Worm (Caenorhabditis elegans) whole organism, young adult: ENCODE measurements around the gene Y54G2A.13.

Source experiments
- B0019.2 ChIP-seq: fragments of 200-800 bp; sonication (Bioruptor generic); conservative IDR thresholded peaks from 2 replicates; pipeline ENCODE4 v1.3.6; 2022; ENCODE audit warnings: missing genetic modification reagents, missing genetic modification characterization, missing compliant biosample characterization
- B0336.3 ChIP-seq: fragments of 200-800 bp; sonication (Bioruptor generic); IDR thresholded peaks from 2 replicates; pipeline ENCODE4 v1.3.6; 2022; ENCODE audit warnings: missing genetic modification characterization, missing compliant biosample characterization
- F10E7.11 ChIP-seq: sonication (generic microtip); optimal IDR thresholded peaks from 2 replicates; lab custom pipeline; 2017; ENCODE audit warnings: mild to moderate bottlenecking, missing genetic modification characterization, moderate library complexity, missing compliant biosample characterization
- F33H1.4 ChIP-seq: fragments of 200-800 bp; sonication (Bioruptor generic); IDR thresholded peaks from 2 replicates; pipeline ENCODE4 v1.3.6; 2022; ENCODE audit warnings: missing genetic modification reagents, missing genetic modification characterization, missing compliant biosample characterization
- Y53G8AR.9 ChIP-seq: fragments of 200-800 bp; sonication (Bioruptor generic); conservative IDR thresholded peaks from 2 replicates; pipeline ENCODE4 v1.3.6; 2022; ENCODE audit warnings: missing genetic modification reagents, missing genetic modification characterization, missing compliant biosample characterization
- aptf-3 ChIP-seq: fragments of 200-800 bp; sonication (Bioruptor generic); IDR thresholded peaks from 2 replicates; pipeline ENCODE4 v1.3.6; 2022; ENCODE audit warnings: missing genetic modification characterization, missing compliant biosample characterization
- attf-3 ChIP-seq: fragments of 200-800 bp; sonication (Bioruptor generic); conservative IDR thresholded peaks from 2 replicates; pipeline ENCODE4 v1.3.6; 2022; ENCODE audit warnings: missing genetic modification reagents, missing genetic modification characterization, missing compliant biosample characterization
- attf-6 ChIP-seq: fragments of 200-800 bp; sonication (Bioruptor generic); IDR thresholded peaks from 2 replicates; pipeline ENCODE4 v1.3.6; 2022; ENCODE audit warnings: missing genetic modification reagents, missing genetic modification characterization, missing compliant biosample characterization
- bed-2 ChIP-seq: fragments of 200-800 bp; sonication (Bioruptor generic); IDR thresholded peaks from 2 replicates; pipeline ENCODE4 v1.3.6; 2022; ENCODE audit warnings: missing genetic modification reagents, missing genetic modification characterization, missing compliant biosample characterization
- dpff-1 ChIP-seq: sonication (generic microtip); optimal IDR thresholded peaks from 2 replicates; lab custom pipeline; 2017; ENCODE audit warnings: mild to moderate bottlenecking, missing genetic modification characterization, missing compliant biosample characterization
- gei-17 ChIP-seq: fragments of 200-800 bp; sonication (Bioruptor generic); optimal IDR thresholded peaks from 2 replicates; lab custom pipeline; 2018; ENCODE audit warnings: mild to moderate bottlenecking, missing genetic modification characterization, missing compliant biosample characterization
- hmg-20 ChIP-seq: fragments of 200-800 bp; sonication (Bioruptor generic); IDR thresholded peaks from 2 replicates; pipeline ENCODE4 v1.3.6; 2022; ENCODE audit warnings: missing genetic modification reagents, missing genetic modification characterization, missing compliant biosample characterization
- hrde-1 ChIP-seq: sonication (generic microtip); optimal IDR thresholded peaks from 2 replicates; lab custom pipeline; 2016; ENCODE audit warnings: missing genetic modification characterization, mild to moderate bottlenecking, missing compliant biosample characterization, moderate library complexity, missing genotype, missing genetic modification reagents, borderline replicate concordance
- lin-40 ChIP-seq: sonication (generic microtip); optimal IDR thresholded peaks from 2 replicates; lab custom pipeline; 2016; ENCODE audit warnings: missing genetic modification characterization, mild to moderate bottlenecking, missing compliant biosample characterization, missing genotype, missing genetic modification reagents
- lir-1 ChIP-seq: fragments of 200-800 bp; sonication (Bioruptor generic); conservative IDR thresholded peaks from 2 replicates; pipeline ENCODE4 v1.3.6; 2022; ENCODE audit warnings: missing genetic modification reagents, missing genetic modification characterization, missing compliant biosample characterization
- madf-3 ChIP-seq: fragments of 200-800 bp; sonication (Bioruptor generic); IDR thresholded peaks from 2 replicates; pipeline ENCODE4 v1.3.6; 2022; ENCODE audit warnings: missing genetic modification reagents, missing genetic modification characterization, missing compliant biosample characterization
- mel-28 ChIP-seq: sonication (generic microtip); optimal IDR thresholded peaks from 2 replicates; lab custom pipeline; 2016; ENCODE audit warnings: borderline replicate concordance, mild to moderate bottlenecking, missing genetic modification characterization, missing compliant biosample characterization
- mes-4 ChIP-seq: sonication (generic microtip); optimal IDR thresholded peaks from 2 replicates; lab custom pipeline; 2016; ENCODE audit warnings: missing genotype, missing genetic modification characterization, missing compliant biosample characterization
- nfya-1 ChIP-seq: sonication (generic microtip); optimal IDR thresholded peaks from 2 replicates; lab custom pipeline; 2017; ENCODE audit warnings: antibody characterized with exemption, missing compliant biosample characterization, missing genetic modification characterization, borderline replicate concordance; ENCODE audit not compliant: insufficient read depth
- nfya-2 ChIP-seq: fragments of 200-800 bp; sonication (Bioruptor generic); IDR thresholded peaks from 2 replicates; pipeline ENCODE4 v1.3.6; 2022; ENCODE audit warnings: missing genetic modification reagents, missing genetic modification characterization, missing compliant biosample characterization
- nhr-120 ChIP-seq: fragments of 200-800 bp; sonication (Bioruptor generic); IDR thresholded peaks from 2 replicates; pipeline ENCODE4 v1.3.6; 2022; ENCODE audit warnings: missing genetic modification characterization, missing compliant biosample characterization
- nhr-27 ChIP-seq: fragments of 200-800 bp; sonication (Bioruptor generic); optimal IDR thresholded peaks from 2 replicates; lab custom pipeline; 2018; ENCODE audit warnings: mild to moderate bottlenecking, missing genetic modification characterization, moderate library complexity, missing compliant biosample characterization
- nhr-80 ChIP-seq: sonication (generic microtip); optimal IDR thresholded peaks from 2 replicates; lab custom pipeline; 2016; ENCODE audit warnings: missing genetic modification characterization, missing compliant biosample characterization
- pha-4 ChIP-seq: fragments of 150-350 bp; sonication (generic microtip); optimal IDR thresholded peaks from 2 replicates; lab custom pipeline; 2014; ENCODE audit warnings: missing biosample characterization, missing genetic modification reagents, missing genetic modification characterization
- rec-8 ChIP-seq, 2 experiments: sonication (generic microtip); optimal IDR thresholded peaks; 2 replicates each; lab custom pipeline; 2016; ENCODE audit warnings: mild to moderate bottlenecking in 2 of 2, missing genetic modification characterization in 2 of 2, missing genetic modification reagents in 2 of 2, missing genotype in 2 of 2, missing biosample characterization in 1 of 2, missing compliant biosample characterization in 1 of 2, moderate library complexity in 1 of 2
- somi-1 ChIP-seq: fragments of 200-800 bp; sonication (Bioruptor generic); optimal IDR thresholded peaks from 2 replicates; lab custom pipeline; 2018; ENCODE audit warnings: mild to moderate bottlenecking, missing genetic modification characterization, missing compliant biosample characterization
- xnd-1 ChIP-seq: sonication (generic microtip); optimal IDR thresholded peaks from 2 replicates; lab custom pipeline; 2016; ENCODE audit warnings: missing genotype, missing genetic modification reagents, missing genetic modification characterization, missing compliant biosample characterization
- ztf-28 ChIP-seq: fragments of 200-800 bp; sonication (Bioruptor generic); IDR thresholded peaks from 2 replicates; pipeline ENCODE4 v1.3.6; 2022; ENCODE audit warnings: missing genetic modification reagents, missing genetic modification characterization, missing compliant biosample characterization

The Y54G2A.13 gene

DNA sequence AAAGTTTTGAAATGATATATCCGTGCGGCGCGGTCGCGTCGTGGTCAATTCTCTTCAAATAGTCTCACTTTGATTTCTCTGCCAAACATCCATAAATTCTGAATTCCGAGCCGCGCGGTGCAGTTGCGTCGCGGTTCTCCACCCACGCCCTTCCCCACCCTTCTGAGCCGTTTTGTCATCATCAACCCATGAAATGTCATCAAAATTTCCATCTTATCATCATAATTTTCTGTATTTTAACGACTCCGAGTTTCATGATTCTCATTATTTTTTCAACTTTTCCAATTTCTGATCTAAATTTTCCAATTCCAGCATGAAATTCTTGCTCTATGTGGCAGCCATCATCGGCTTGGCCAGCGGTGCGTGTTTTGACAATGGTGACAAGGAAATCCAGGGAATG is 22.6 kb upstream of the Y54G2A.13 start, which contains the start of gene clec-84:
TSS of gene clec-84 (plus strand) at position 301 of the 400 bp plus-strand sequence.
- no peak for TF ChIP-seq nhr-27 (tag; lab: Kevin White, UChicago)
- no peak for TF ChIP-seq Y53G8AR.9
- TF ChIP-seq B0019.2 (GFP tag; lab: Robert Waterston, UW) = no peak
- no peak for TF ChIP-seq pha-4 (tag; lab: Kevin White, UChicago)

DNA sequence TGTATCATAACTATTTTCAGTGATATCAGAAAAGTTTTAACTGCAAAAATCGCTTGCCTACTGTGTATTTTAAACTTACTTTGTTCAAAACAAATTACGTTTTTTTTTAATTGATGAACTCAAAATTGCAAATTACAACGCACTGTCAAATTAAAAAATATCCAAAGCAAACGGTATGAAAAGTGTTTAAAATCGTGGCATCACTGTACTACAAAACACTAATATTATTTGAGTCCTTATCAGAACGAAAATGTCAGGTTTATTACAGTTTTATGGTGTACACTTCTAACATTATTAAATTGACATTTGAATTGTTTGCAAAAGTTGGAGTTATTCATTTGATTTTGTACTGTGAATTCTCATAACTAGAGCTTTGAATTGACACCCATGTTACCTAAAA is 21.7 kb upstream of the Y54G2A.13 start, which contains the start of gene clec-83:
TSS of gene clec-83 (minus strand) at position 213 of the 400 bp plus-strand sequence.
- TF ChIP-seq nhr-80 = peak; percentile 62
- TF ChIP-seq aptf-3 = no peak

DNA sequence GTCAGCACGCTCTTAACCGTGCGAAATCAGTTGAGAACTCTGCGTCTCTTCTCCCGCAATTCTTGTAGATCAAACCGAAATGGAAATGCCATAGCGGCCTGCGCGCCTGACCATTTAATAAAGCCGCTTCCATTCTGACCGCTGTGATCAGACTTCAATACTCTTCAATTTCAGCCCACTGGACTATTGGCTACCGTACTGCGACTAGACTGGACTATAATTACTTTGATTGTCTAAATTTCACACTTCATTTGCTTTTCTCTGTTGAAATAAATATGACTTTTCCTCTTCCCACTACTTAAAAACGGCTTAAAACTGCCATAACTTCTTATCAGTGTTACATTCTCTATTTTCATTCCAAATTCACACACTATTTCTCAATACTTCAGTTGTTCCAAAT is 18.8 kb upstream of the Y54G2A.13 start, which contains the start of gene Y54G2A.7:
TSS of gene Y54G2A.7 (plus strand) at position 301 of the 400 bp plus-strand sequence.
- peak; percentile 13 for TF ChIP-seq nhr-80
- TF ChIP-seq lin-40 = no peak
- TF ChIP-seq, all 124 proteins: peak for 1

- TF ChIP-seq somi-1 (GFP tag; lab: Kevin White, UChicago) (no peak), attf-3 (GFP tag; lab: Robert Waterston, UW) (no peak), hrde-1 (tag; lab: Kevin White, UChicago) (no peak), mes-4 (tag; lab: Kevin White, UChicago) (no peak), nhr-120 (GFP tag; lab: Robert Waterston, UW) (no peak), nfya-1 (tag; lab: Kevin White, UChicago) (no peak), xnd-1 (tag; lab: Kevin White, UChicago) (no peak), gei-17 (GFP tag; lab: Kevin White, UChicago) (no peak), aptf-3 (no peak), hmg-20 (no peak), bed-2 (GFP tag; lab: Robert Waterston, UW) (no peak), dpff-1 (tag; lab: Kevin White, UChicago) (no peak), rec-8 (tag; optimal IDR thresholded peaks at IDR 0.05; lab: Kevin White, UChicago) (no peak)
Measured at ce11 chrIV:2835364-2835763, 15.8 kb upstream of the Y54G2A.13 start, which contains the start of gene clec-82. clec-82 (plus strand) TSS chrIV:2835664.

- TF ChIP-seq mel-28 (tag; lab: Kevin White, UChicago) (no peak), attf-6 (GFP tag; lab: Robert Waterston, UW) (no peak), lir-1 (GFP tag; lab: Robert Waterston, UW) (no peak), B0336.3 (GFP tag; lab: Robert Waterston, UW) (no peak), nfya-2 (GFP tag; lab: Robert Waterston, UW) (no peak), F10E7.11 (tag; lab: Kevin White, UChicago) (no peak), aptf-3 (no peak), madf-3 (no peak)
- TF ChIP-seq, all 124 proteins: peak for 0
Measured at ce11 chrIV:2834516-2834915, 15.0 kb upstream of the Y54G2A.13 start, which contains the start of gene pudl-2. pudl-2 (plus strand) TSS chrIV:2834816.

- TF ChIP-seq ztf-28 (GFP tag; lab: Robert Waterston, UW) (no peak), F33H1.4 (GFP tag; lab: Robert Waterston, UW) (no peak)
- TF ChIP-seq, all 124 proteins: peak for 0
Measured at ce11 chrIV:2832587-2832986, 13.1 kb upstream of the Y54G2A.13 start, which contains the start of the genes Y54G2A.48 and pudl-1. Y54G2A.48 (minus strand) TSS chrIV:2832687. pudl-1 (plus strand) TSS chrIV:2832906.
